Fruit fly (Drosophila melanogaster): ENCODE measurements around the gene mgl.

Gene mgl

DNA sequence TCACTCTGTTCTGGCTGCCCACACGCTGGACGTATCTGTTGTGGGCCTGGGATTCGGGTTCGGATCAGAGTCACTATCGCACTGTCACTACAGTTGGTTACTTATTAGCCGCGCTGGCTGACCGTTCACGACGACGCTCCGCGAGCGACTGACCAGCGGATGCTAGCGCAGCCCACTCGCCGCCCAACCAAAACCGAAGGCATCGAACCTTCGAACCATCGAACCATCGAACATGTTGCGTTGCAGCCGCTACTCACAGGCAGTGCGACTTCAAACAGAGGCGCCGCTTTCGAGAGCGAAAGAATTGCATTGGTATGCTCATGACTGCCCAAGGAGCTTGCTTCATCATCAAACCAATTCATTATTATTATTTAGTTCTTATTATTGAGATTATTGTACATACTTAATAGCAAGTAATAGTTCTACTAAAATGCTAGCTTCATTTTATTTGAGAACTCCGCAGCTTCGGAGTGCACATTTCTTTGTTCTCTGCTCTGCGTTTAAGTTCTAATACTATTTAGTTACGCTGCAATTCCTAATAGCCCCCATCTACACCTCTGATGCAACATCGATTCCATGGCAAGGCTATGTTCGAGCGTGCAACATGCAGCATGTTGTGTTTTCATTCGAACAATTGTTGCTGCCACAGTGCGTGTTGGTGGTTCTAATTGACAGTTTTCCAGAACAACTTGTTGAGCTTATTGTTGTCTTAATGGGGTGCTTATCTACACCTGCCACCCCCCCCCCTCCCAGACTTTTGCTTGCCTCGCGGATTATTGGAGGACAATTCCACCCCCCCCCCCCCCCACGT, at the start of gene mgl (continued):
- peak; percentile 48 for TF ChIP-seq CG12104 (GFP tag; optimal IDR thresholded peaks at IDR 0.05)
- TF ChIP-seq Oaz (GFP tag; IDR thresholded peaks at IDR 0.05), result no peak
- no peak for TF ChIP-seq cg (GFP tag; optimal IDR thresholded peaks at IDR 0.05)
- peak; percentile 76 for TF ChIP-seq CoRest (tag; optimal IDR thresholded peaks at IDR 0.05)
- TF ChIP-seq CG6765 (GFP tag; optimal IDR thresholded peaks at IDR 0.05), result no peak
- no peak for TF ChIP-seq CG10431 (GFP tag; optimal IDR thresholded peaks at IDR 0.05)
- TF ChIP-seq BEAF-32 (GFP tag; optimal IDR thresholded peaks at IDR 0.05), result no peak
- peak; percentile 40 for TF ChIP-seq CG12769 (tag; optimal IDR thresholded peaks at IDR 0.05)
- TF ChIP-seq CG30020 (tag; optimal IDR thresholded peaks at IDR 0.05), result no peak
- TF ChIP-seq CG2678 (tag; optimal IDR thresholded peaks at IDR 0.05), result peak; percentile 85
- TF ChIP-seq Ravus (GFP tag; IDR thresholded peaks at IDR 0.05), result no peak
- peak; percentile 46 for TF ChIP-seq Bteb2 (GFP tag; optimal IDR thresholded peaks at IDR 0.05)
- TF ChIP-seq Trl (optimal IDR thresholded peaks at IDR 0.05), result no peak
- peak; percentile 68 for TF ChIP-seq Trl (GFP tag; optimal IDR thresholded peaks at IDR 0.05)
- TF ChIP-seq ken (GFP tag; IDR thresholded peaks at IDR 0.05), result peak; percentile 43; the same call in 2 of the 3 replicates
- 0 out of 3 replicates have a peak, but pooled peaks have one; percentile 14 for TF ChIP-seq C15 (GFP tag; IDR thresholded peaks at IDR 0.05)
- peak; percentile 32; the same call in 1 of the 2 replicates for TF ChIP-seq E2f2 (GFP tag; IDR thresholded peaks at IDR 0.05)
- TF ChIP-seq CG6689 (GFP tag; IDR thresholded peaks at IDR 0.05), result peak; percentile 79
- TF ChIP-seq E2f1 (GFP tag; IDR thresholded peaks at IDR 0.05), result peak; percentile 48; the same call in 1 of the 2 replicates
- no peak for TF ChIP-seq CG14860 (GFP tag; IDR thresholded peaks at IDR 0.05; ENCODE audit: partially characterized antibody)
- no peak for TF ChIP-seq emc (GFP tag; optimal IDR thresholded peaks at IDR 0.05)
- TF ChIP-seq sd (tag; optimal IDR thresholded peaks at IDR 0.05), result peak; percentile 48
- peak; percentile 87 for TF ChIP-seq dmrt99B (tag; optimal IDR thresholded peaks at IDR 0.05)
- no peak for TF ChIP-seq CG14965 (GFP tag; optimal IDR thresholded peaks at IDR 0.05; ENCODE audit: borderline replicate concordance)
- no peak for TF ChIP-seq CG17612 (GFP tag; IDR thresholded peaks at IDR 0.05)
- TF ChIP-seq CG8290 (GFP tag; optimal IDR thresholded peaks at IDR 0.05), result peak; percentile 2
- TF ChIP-seq CG8290 (tag; optimal IDR thresholded peaks at IDR 0.05), result peak in 1 of 2 experiments; percentile 56
- TF ChIP-seq Hr39 (optimal IDR thresholded peaks at IDR 0.05), result no peak
- TF ChIP-seq stc (GFP tag; IDR thresholded peaks at IDR 0.05), result no peak
- TF ChIP-seq Sry-δ (GFP tag; optimal IDR thresholded peaks at IDR 0.05), result no peak
- no peak for TF ChIP-seq al (GFP tag; IDR thresholded peaks at IDR 0.05)
- peak; percentile 66 for TF ChIP-seq nom (GFP tag; optimal IDR thresholded peaks at IDR 0.05)
- TF ChIP-seq eve (GFP tag; optimal IDR thresholded peaks at IDR 0.05), result peak in 1 of 2 experiments; percentile 94
- TF ChIP-seq zen2 (GFP tag; IDR thresholded peaks at IDR 0.05; ENCODE audit: partially characterized antibody), result no peak
- TF ChIP-seq CG30403 (GFP tag; optimal IDR thresholded peaks at IDR 0.05), result peak; percentile 89
- peak; percentile 31 for TF ChIP-seq salm (tag; optimal IDR thresholded peaks at IDR 0.05)
- TF ChIP-seq ind (GFP tag; optimal IDR thresholded peaks at IDR 0.05), result peak; percentile 79
- peak; percentile 17 for TF ChIP-seq pros (GFP tag; optimal IDR thresholded peaks at IDR 0.05)
- TF ChIP-seq CG6813 (GFP tag; optimal IDR thresholded peaks at IDR 0.05), result peak; percentile 41
- no peak for TF ChIP-seq stwl (tag; optimal IDR thresholded peaks at IDR 0.05)
- peak; percentile 43 for TF ChIP-seq CG5245 (GFP tag; optimal IDR thresholded peaks at IDR 0.05)
- TF ChIP-seq jumu (GFP tag; optimal IDR thresholded peaks at IDR 0.05), result peak; percentile 53
- TF ChIP-seq CG2129 (GFP tag; IDR thresholded peaks at IDR 0.05; ENCODE audit: partially characterized antibody), result no peak
- peak; percentile 28; the same call in 1 of the 2 replicates for TF ChIP-seq tna (GFP tag; IDR thresholded peaks at IDR 0.05; ENCODE audit: partially characterized antibody)
- peak; percentile 56 for TF ChIP-seq CG16863 (GFP tag; optimal IDR thresholded peaks at IDR 0.05)
- peak; percentile 32 for TF ChIP-seq CG10565 (GFP tag; optimal IDR thresholded peaks at IDR 0.05)
- no peak; the same call in 1 of the 2 replicates for TF ChIP-seq CG3847 (GFP tag; IDR thresholded peaks at IDR 0.05)
- peak; percentile 27 for TF ChIP-seq CG10274 (GFP tag; optimal IDR thresholded peaks at IDR 0.05)
- peak; percentile 64 for TF ChIP-seq CG12659 (GFP tag; optimal IDR thresholded peaks at IDR 0.05)

All from whole organism, embryonic.